Fruit fly (Drosophila melanogaster): ENCODE data around the gene CG4666.

CG4666 gene

DNA sequence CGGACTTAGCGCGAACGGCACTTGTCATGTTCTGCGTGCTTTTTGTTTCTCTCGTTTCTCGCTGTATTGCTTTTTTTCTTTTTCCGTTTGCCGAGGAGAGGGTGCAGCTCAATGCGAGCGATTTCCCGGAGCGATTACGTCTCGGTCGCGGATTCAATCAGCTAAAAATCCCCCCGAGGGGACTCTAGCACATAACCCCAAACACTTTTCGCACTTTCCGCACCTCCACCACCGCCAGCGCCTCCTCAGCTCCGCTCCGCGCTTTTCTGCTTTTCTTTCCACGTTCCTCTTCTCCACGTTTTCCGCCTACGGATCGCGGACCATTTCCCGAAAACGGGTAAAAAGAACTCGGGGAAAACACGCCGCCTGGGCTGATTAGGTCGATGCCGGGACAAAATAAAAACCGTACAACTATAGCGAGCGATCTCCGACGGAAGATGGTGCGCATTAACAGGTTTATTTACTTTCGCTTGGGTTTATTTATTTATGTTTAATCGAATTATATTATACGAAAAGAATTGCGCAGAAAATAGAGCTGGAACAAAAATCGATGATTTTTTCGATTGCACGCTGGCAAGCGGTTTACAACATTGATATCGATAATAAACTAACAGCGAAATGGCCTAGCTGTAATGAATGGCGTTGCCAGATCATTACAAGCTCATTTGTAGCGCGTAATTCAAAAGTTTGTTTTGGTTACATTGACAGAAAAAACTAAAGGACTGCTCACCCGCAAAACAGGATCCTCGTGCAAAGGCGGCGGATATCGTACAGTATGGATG, 12.3 kb upstream of the CG4666 start, which contains the start of gene raptor (continued):
- peak; percentile 85 for TF ChIP-seq Dref (GFP tag; IDR thresholded peaks at IDR 0.05)
- no peak for TF ChIP-seq aop (GFP tag; IDR thresholded peaks at IDR 0.05)
- no peak for TF ChIP-seq CG2129 (GFP tag; IDR thresholded peaks at IDR 0.05; ENCODE audit: partially characterized antibody)
- peak; percentile 81 for TF ChIP-seq Sry-δ (GFP tag; optimal IDR thresholded peaks at IDR 0.05)
- TF ChIP-seq CG8388 (GFP tag; optimal IDR thresholded peaks at IDR 0.05), result no peak
- no peak for TF ChIP-seq Dip3 (GFP tag; optimal IDR thresholded peaks at IDR 0.05)
- peak; percentile 84 for TF ChIP-seq Adf1 (GFP tag; IDR thresholded peaks at IDR 0.05)
- no peak for TF ChIP-seq CG7372 (GFP tag; IDR thresholded peaks at IDR 0.05)
- peak; percentile 11 for TF ChIP-seq phol (tag; optimal IDR thresholded peaks at IDR 0.05)
- TF ChIP-seq CTCF (GFP tag; optimal IDR thresholded peaks at IDR 0.05), result no peak
- TF ChIP-seq chif (GFP tag; optimal IDR thresholded peaks at IDR 0.05), result no peak
- TF ChIP-seq Drgx (GFP tag; IDR thresholded peaks at IDR 0.05), result peak; percentile 6; the same call in 1 of the 2 replicates
- no peak for TF ChIP-seq esg (GFP tag; conservative IDR thresholded peaks at IDR 0.05)
- no peak for TF ChIP-seq eve (GFP tag; optimal IDR thresholded peaks at IDR 0.05)
- no peak for TF ChIP-seq CG32767 (GFP tag; IDR thresholded peaks at IDR 0.05)
- TF ChIP-seq Opbp (GFP tag; IDR thresholded peaks at IDR 0.05; ENCODE audit: partially characterized antibody), result 0 out of 3 replicates have a peak, but pooled peaks have one; percentile 24
- peak; percentile 35 for TF ChIP-seq psq (GFP tag; optimal IDR thresholded peaks at IDR 0.05)
- TF ChIP-seq CG9817 (tag; optimal IDR thresholded peaks at IDR 0.05), result no peak
- TF ChIP-seq bsh (GFP tag; optimal IDR thresholded peaks at IDR 0.05), result peak in 1 of 2 experiments; percentile 0
- TF ChIP-seq CG17186 (GFP tag; optimal IDR thresholded peaks at IDR 0.05), result no peak
- 0 out of 3 replicates have a peak, but pooled peaks have one; percentile 36 for TF ChIP-seq zen2 (GFP tag; IDR thresholded peaks at IDR 0.05; ENCODE audit: partially characterized antibody)
- no peak for TF ChIP-seq disco-r (GFP tag; optimal IDR thresholded peaks at IDR 0.05)
- TF ChIP-seq crc (GFP tag; optimal IDR thresholded peaks at IDR 0.05), result no peak
- no peak for TF ChIP-seq seq (GFP tag; IDR thresholded peaks at IDR 0.05)
- TF ChIP-seq Dll (GFP tag; IDR thresholded peaks at IDR 0.05; ENCODE audit: partially characterized antibody), result peak; percentile 53; the same call in 1 of the 4 replicates
- peak; percentile 62 for TF ChIP-seq bbx (GFP tag; IDR thresholded peaks at IDR 0.05; ENCODE audit: partially characterized antibody)
- TF ChIP-seq Ets97D (GFP tag; optimal IDR thresholded peaks at IDR 0.05), result peak; percentile 35
- no peak for TF ChIP-seq sens (GFP tag)
- peak; percentile 48; the same call in 1 of the 2 replicates for TF ChIP-seq Bgb (GFP tag; IDR thresholded peaks at IDR 0.05; ENCODE audit: partially characterized antibody)
- peak; percentile 80 for TF ChIP-seq CG2116 (GFP tag; optimal IDR thresholded peaks at IDR 0.05)
- peak; percentile 60 for TF ChIP-seq amos (GFP tag; IDR thresholded peaks at IDR 0.05; ENCODE audit: partially characterized antibody)
- peak; percentile 88 for TF ChIP-seq E2f2 (GFP tag; IDR thresholded peaks at IDR 0.05)
- TF ChIP-seq Dp (GFP tag; optimal IDR thresholded peaks at IDR 0.05), result peak; percentile 79
- TF ChIP-seq GATAe (GFP tag; conservative IDR thresholded peaks at IDR 0.05), result no peak
- TF ChIP-seq CG13624 (GFP tag; optimal IDR thresholded peaks at IDR 0.05), result no peak
- TF ChIP-seq dm (GFP tag; optimal IDR thresholded peaks at IDR 0.05), result peak; percentile 2
- TF ChIP-seq CG11504 (tag; optimal IDR thresholded peaks at IDR 0.05), result peak; percentile 3
- no peak for TF ChIP-seq vvl (GFP tag; IDR thresholded peaks at IDR 0.05)
- TF ChIP-seq Deaf1 (tag; optimal IDR thresholded peaks at IDR 0.05), result peak; percentile 11
- no peak for TF ChIP-seq HHEX (GFP tag; optimal IDR thresholded peaks at IDR 0.05)
- peak; percentile 67 for TF ChIP-seq CG13287 (GFP tag; IDR thresholded peaks at IDR 0.05; ENCODE audit: partially characterized antibody)
- peak; percentile 53; the same call in 1 of the 3 replicates for TF ChIP-seq mld (GFP tag; IDR thresholded peaks at IDR 0.05; ENCODE audit: partially characterized antibody)
- TF ChIP-seq CG16813 (GFP tag; IDR thresholded peaks at IDR 0.05; ENCODE audit: partially characterized antibody), result peak; percentile 40; the same call in 1 of the 3 replicates
- TF ChIP-seq YL-1 (GFP tag; optimal IDR thresholded peaks at IDR 0.05), result peak; percentile 51
- TF ChIP-seq fd96Cb (tag; optimal IDR thresholded peaks at IDR 0.05), result no peak
